Fruit fly (Drosophila melanogaster): Measurements from ENCODE around the gene CG12723.

The CG12723 gene

DNA sequence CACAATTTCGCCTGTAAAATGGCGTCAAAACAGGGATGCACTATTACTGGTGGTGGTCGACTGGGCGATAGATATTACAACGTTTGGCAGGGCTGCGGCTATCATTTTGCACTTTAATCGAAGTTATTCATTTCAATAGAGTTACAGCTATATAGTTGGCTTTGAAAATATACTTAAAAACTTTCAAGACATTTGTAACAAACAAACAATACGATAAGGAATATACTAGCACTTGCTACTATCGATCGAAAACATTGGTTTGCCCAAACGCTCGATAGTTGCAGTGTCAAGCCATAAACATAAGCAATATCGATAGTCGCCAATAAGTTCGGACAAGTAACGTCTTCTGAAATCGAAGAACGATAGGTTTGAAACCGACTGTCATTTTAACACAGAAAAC, 32.2 kb downstream of the CG12723 start, which contains the start of the genes Bap60 and CG12096:
Bap60 (minus strand) TSS at position 28 of the 400 bp plus-strand sequence.
CG12096 (plus strand) TSS at position 124 of the 400 bp plus-strand sequence.
- TF ChIP-seq lz (GFP tag; optimal IDR thresholded peaks at IDR 0.05) (peak; percentile 86), Eip93F (GFP tag; optimal IDR thresholded peaks at IDR 0.05) (no peak), svp (GFP tag) (no peak), fd59A (GFP tag; optimal IDR thresholded peaks at IDR 0.05) (no peak), CG8632 (GFP tag; optimal IDR thresholded peaks at IDR 0.05) (peak; percentile 56), dac (GFP tag; optimal IDR thresholded peaks at IDR 0.05) (peak; percentile 35), CG31627 (GFP tag; optimal IDR thresholded peaks at IDR 0.05) (peak; percentile 82), Ets96B (tag; optimal IDR thresholded peaks at IDR 0.05) (peak; percentile 58), Ets21C (GFP tag; optimal IDR thresholded peaks at IDR 0.05) (peak; percentile 73), CG6854 (GFP tag; optimal IDR thresholded peaks at IDR 0.05) (no peak), net (GFP tag; optimal IDR thresholded peaks at IDR 0.05) (no peak), CG32006 (GFP tag; optimal IDR thresholded peaks at IDR 0.05) (peak; percentile 75), CG6792 (GFP tag; optimal IDR thresholded peaks at IDR 0.05) (peak; percentile 69), Smox (GFP tag; optimal IDR thresholded peaks at IDR 0.05) (peak; percentile 62), Met (GFP tag; optimal IDR thresholded peaks at IDR 0.05) (no peak), CG8119 (GFP tag; IDR thresholded peaks at IDR 0.05) (0 out of 3 replicates have a peak, but pooled peaks have one; percentile 43), Sox15 (GFP tag; optimal IDR thresholded peaks at IDR 0.05) (peak; percentile 57), CG11762 (GFP tag; optimal IDR thresholded peaks at IDR 0.05; ENCODE audit: insufficient read depth) (no peak), Eip78C (GFP tag) (peak; percentile 88), CG3919 (GFP tag; optimal IDR thresholded peaks at IDR 0.05) (no peak), cyc (GFP tag; optimal IDR thresholded peaks at IDR 0.05) (peak; percentile 79), CG4318 (GFP tag; optimal IDR thresholded peaks at IDR 0.05) (no peak), Hr39 (GFP tag; optimal IDR thresholded peaks at IDR 0.05) (peak; percentile 84), CG1621 (tag; optimal IDR thresholded peaks at IDR 0.05) (peak; percentile 33), fkh (GFP tag; optimal IDR thresholded peaks at IDR 0.05) (no peak), acj6 (GFP tag; optimal IDR thresholded peaks at IDR 0.05) (peak; percentile 63), CG10631 (GFP tag; optimal IDR thresholded peaks at IDR 0.05) (peak; percentile 70), achi (GFP tag; optimal IDR thresholded peaks at IDR 0.05) (peak; percentile 89), Eip75B (GFP tag; optimal IDR thresholded peaks at IDR 0.05) (no peak), esn (GFP tag; optimal IDR thresholded peaks at IDR 0.05) (peak; percentile 81), dsx (GFP tag; optimal IDR thresholded peaks at IDR 0.05; ENCODE audit: poor library complexity, severe bottlenecking) (no peak), CG6276 (GFP tag; optimal IDR thresholded peaks at IDR 0.05) (no peak), CG9139 (GFP tag; optimal IDR thresholded peaks at IDR 0.05) (no peak), CG3032 (tag; optimal IDR thresholded peaks at IDR 0.05) (peak; percentile 81), CG15336 (GFP tag; IDR thresholded peaks at IDR 0.05) (no peak), CG34406 (GFP tag; optimal IDR thresholded peaks at IDR 0.05) (peak; percentile 58), CG11294 (GFP tag; IDR thresholded peaks at IDR 0.05) (no peak; the same call in 1 of the 2 replicates), OdsH (GFP tag; optimal IDR thresholded peaks at IDR 0.05) (no peak), CG16779 (tag; optimal IDR thresholded peaks at IDR 0.05) (no peak), CG8319 (GFP tag; optimal IDR thresholded peaks at IDR 0.05) (no peak), Hr4 (GFP tag; optimal IDR thresholded peaks at IDR 0.05) (peak; percentile 74), Gug (GFP tag; IDR thresholded peaks at IDR 0.05) (peak; percentile 48; the same call in 1 of the 2 replicates), CG6163 (GFP tag; IDR thresholded peaks at IDR 0.05) (peak; percentile 66; the same call in 2 of the 3 replicates), Sox14 (GFP tag; optimal IDR thresholded peaks at IDR 0.05) (peak; percentile 84), CG6808 (GFP tag; optimal IDR thresholded peaks at IDR 0.05) (no peak), eg (GFP tag; IDR thresholded peaks at IDR 0.05) (peak; percentile 58; the same call in 1 of the 3 replicates), CG11902 (GFP tag; optimal IDR thresholded peaks at IDR 0.05) (peak; percentile 58), fd85E (GFP tag; optimal IDR thresholded peaks at IDR 0.05) (no peak), ss (GFP tag; optimal IDR thresholded peaks at IDR 0.05) (no peak), Hr38 (GFP tag; optimal IDR thresholded peaks at IDR 0.05) (no peak), Lpt (GFP tag; optimal IDR thresholded peaks at IDR 0.05) (peak; percentile 25), CG7368 (GFP tag; optimal IDR thresholded peaks at IDR 0.05) (no peak), vri (GFP tag; optimal IDR thresholded peaks at IDR 0.05) (no peak)

Data from whole organism, prepupa.